Fruit fly (Drosophila melanogaster): ENCODE measurements around the gene Hydr2.

Gene Hydr2

DNA sequence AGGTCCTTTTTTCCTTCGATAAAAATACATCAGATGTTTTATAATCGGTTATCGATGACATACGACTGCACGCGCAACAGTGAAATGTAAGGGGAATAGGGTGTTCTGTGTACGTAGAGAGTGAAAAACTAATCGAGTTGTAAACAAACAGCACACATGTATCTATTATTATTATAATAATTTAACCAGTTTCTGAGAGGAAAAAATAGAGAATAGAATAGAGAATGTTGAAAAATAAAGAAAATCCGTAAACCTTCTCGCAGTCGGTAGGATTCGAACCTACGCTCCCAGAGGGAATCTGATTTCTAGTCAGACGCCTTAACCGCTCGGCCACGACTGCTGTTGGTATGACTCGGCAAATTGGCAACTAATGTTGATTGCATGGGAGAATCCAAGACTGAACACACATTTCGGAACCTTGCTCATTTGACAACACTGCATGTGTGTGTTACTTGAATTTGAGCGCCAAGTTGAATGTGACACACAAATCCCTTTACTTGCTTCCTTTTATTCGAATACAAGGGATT lies 9.4 kb downstream of the Hydr2 start:
- TF ChIP-seq lola (GFP tag; optimal IDR thresholded peaks at IDR 0.05) (no peak), Hr78 (GFP tag; optimal IDR thresholded peaks at IDR 0.05) (no peak), CG9705 (GFP tag; optimal IDR thresholded peaks at IDR 0.05) (no peak), HLH106 (tag; optimal IDR thresholded peaks at IDR 0.05) (no peak), foxo (GFP tag; optimal IDR thresholded peaks at IDR 0.05) (peak in 1 of 2 experiments; percentile 33), rgr (GFP tag; optimal IDR thresholded peaks at IDR 0.05) (peak; percentile 2), brk (GFP tag; optimal IDR thresholded peaks at IDR 0.05) (peak; percentile 36), h (GFP tag; optimal IDR thresholded peaks at IDR 0.05) (peak; percentile 45), sage (GFP tag; optimal IDR thresholded peaks at IDR 0.05) (peak; percentile 73), Myc (optimal IDR thresholded peaks at IDR 0.05) (no peak), OdsH (GFP tag; optimal IDR thresholded peaks at IDR 0.05) (peak; percentile 33), dsf (GFP tag; optimal IDR thresholded peaks at IDR 0.05; ENCODE audit: borderline replicate concordance) (no peak), Rel (GFP tag; optimal IDR thresholded peaks at IDR 0.05) (peak; percentile 53), Rel (tag; optimal IDR thresholded peaks at IDR 0.05) (no peak), fru (GFP tag; optimal IDR thresholded peaks at IDR 0.05) (peak; percentile 23), dl (GFP tag; optimal IDR thresholded peaks at IDR 0.05; ENCODE audit: insufficient read depth in 1 of 2, partially characterized antibody in 2 of 2) (no peak), usp (GFP tag; optimal IDR thresholded peaks at IDR 0.05) (no peak), ey (GFP tag; optimal IDR thresholded peaks at IDR 0.05) (no peak), Sp1 (GFP tag; optimal IDR thresholded peaks at IDR 0.05) (peak; percentile 14), Vsx2 (GFP tag; optimal IDR thresholded peaks at IDR 0.05; ENCODE audit: partially characterized antibody) (no peak), GATAd (GFP tag; optimal IDR thresholded peaks at IDR 0.05) (no peak), Jra (GFP tag; optimal IDR thresholded peaks at IDR 0.05) (no peak), sv (GFP tag; optimal IDR thresholded peaks at IDR 0.05) (no peak), Hr83 (GFP tag; optimal IDR thresholded peaks at IDR 0.05; ENCODE audit: poor library complexity, severe bottlenecking) (no peak), N (GFP tag; optimal IDR thresholded peaks at IDR 0.05) (no peak), psq (GFP tag; optimal IDR thresholded peaks at IDR 0.05) (no peak), pan (optimal IDR thresholded peaks at IDR 0.05) (no peak), Abd-B (GFP tag; optimal IDR thresholded peaks at IDR 0.05) (no peak), Hnf4 (GFP tag; optimal IDR thresholded peaks at IDR 0.05) (peak; percentile 45), br (GFP tag; optimal IDR thresholded peaks at IDR 0.05) (peak; percentile 30), tai (GFP tag; optimal IDR thresholded peaks at IDR 0.05) (peak; percentile 55), Dif (GFP tag; optimal IDR thresholded peaks at IDR 0.05; ENCODE audit: partially characterized antibody) (no peak), Mio (GFP tag; optimal IDR thresholded peaks at IDR 0.05) (no peak), CG32264 (GFP tag; optimal IDR thresholded peaks at IDR 0.05) (no peak), jim (GFP tag; optimal IDR thresholded peaks at IDR 0.05) (no peak), CrebA (GFP tag; optimal IDR thresholded peaks at IDR 0.05; ENCODE audit: borderline replicate concordance) (no peak), woc (GFP tag; optimal IDR thresholded peaks at IDR 0.05) (no peak), dmrt93B (GFP tag; optimal IDR thresholded peaks at IDR 0.05) (no peak), Dfd (GFP tag; optimal IDR thresholded peaks at IDR 0.05) (no peak)

DNA sequence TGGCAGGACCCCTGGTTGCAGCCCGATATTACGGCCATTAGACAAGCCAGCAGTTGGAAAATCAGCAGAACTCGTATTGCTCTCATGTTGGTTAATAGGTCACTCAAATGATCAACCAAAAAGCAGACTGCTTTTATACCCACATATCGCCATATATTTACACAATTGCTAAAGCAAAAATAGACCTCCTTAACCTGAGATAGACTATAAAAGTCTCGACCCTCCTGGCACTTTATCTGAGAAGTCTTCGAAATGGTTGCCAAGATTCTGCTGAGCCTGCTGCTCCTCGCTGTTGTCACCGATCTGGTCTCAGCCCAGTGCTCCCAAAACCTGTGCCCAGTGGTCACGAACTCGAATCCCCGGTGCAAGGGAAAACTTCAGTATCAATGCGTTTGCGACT lies 10.3 kb downstream of the Hydr2 start, which contains the start of the genes CG31698 and CG15404:
CG31698 (minus strand) TSS at position 101 of the 400 bp plus-strand sequence.
CG15404 (plus strand) TSS at position 233 of the 400 bp plus-strand sequence.
- TF ChIP-seq N (GFP tag; optimal IDR thresholded peaks at IDR 0.05) (no peak), rgr (GFP tag; optimal IDR thresholded peaks at IDR 0.05) (no peak), dsf (GFP tag; optimal IDR thresholded peaks at IDR 0.05; ENCODE audit: borderline replicate concordance) (no peak), Hr83 (GFP tag; optimal IDR thresholded peaks at IDR 0.05; ENCODE audit: poor library complexity, severe bottlenecking) (no peak), GATAd (GFP tag; optimal IDR thresholded peaks at IDR 0.05) (no peak)

DNA sequence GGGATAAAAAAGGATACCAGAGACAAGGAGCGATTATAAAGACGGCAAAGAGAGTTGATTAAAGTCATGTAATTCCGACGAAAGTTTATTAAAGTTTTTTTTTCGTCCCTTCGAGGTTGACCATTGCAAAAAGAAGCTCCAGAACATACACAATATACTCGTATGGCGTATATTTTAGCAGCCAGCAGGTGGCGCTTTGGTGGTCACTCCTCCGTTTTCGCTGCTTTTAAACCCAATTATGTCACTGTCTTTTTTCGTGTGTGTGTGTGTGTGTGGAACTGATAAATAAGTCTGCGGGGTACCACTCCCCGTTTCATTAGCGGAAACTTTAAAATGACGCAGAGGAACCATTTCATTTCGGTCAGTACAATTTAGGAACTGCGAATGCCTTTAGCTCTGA lies 16.2 kb downstream of the Hydr2 start:
- TF ChIP-seq Hnf4 (GFP tag; optimal IDR thresholded peaks at IDR 0.05) (no peak), Sp1 (GFP tag; optimal IDR thresholded peaks at IDR 0.05) (no peak), Dfd (GFP tag; optimal IDR thresholded peaks at IDR 0.05) (no peak), ey (GFP tag; optimal IDR thresholded peaks at IDR 0.05) (no peak), jim (GFP tag; optimal IDR thresholded peaks at IDR 0.05) (no peak), dsf (GFP tag; optimal IDR thresholded peaks at IDR 0.05; ENCODE audit: borderline replicate concordance) (no peak), br (GFP tag; optimal IDR thresholded peaks at IDR 0.05) (no peak), usp (GFP tag; optimal IDR thresholded peaks at IDR 0.05) (no peak), N (GFP tag; optimal IDR thresholded peaks at IDR 0.05) (no peak), Dif (GFP tag; optimal IDR thresholded peaks at IDR 0.05; ENCODE audit: partially characterized antibody) (no peak), HLH106 (tag; optimal IDR thresholded peaks at IDR 0.05) (no peak), CG32264 (GFP tag; optimal IDR thresholded peaks at IDR 0.05) (no peak), brk (GFP tag; optimal IDR thresholded peaks at IDR 0.05) (no peak), sage (GFP tag; optimal IDR thresholded peaks at IDR 0.05) (no peak), CrebA (GFP tag; optimal IDR thresholded peaks at IDR 0.05; ENCODE audit: borderline replicate concordance) (no peak), dmrt93B (GFP tag; optimal IDR thresholded peaks at IDR 0.05) (no peak)
